Worm (Caenorhabditis elegans) whole organism, late embryonic: ENCODE measurements around the gene mrt-2.

Experiments used
- ama-1 ChIP-seq: fragments of 150-350 bp; optimal IDR thresholded peaks from 2 replicates; lab custom pipeline; 2014
- ceh-6 ChIP-seq: fragments of 200-800 bp; sonication (Bioruptor generic); optimal IDR thresholded peaks from 2 replicates; lab custom pipeline; 2018; ENCODE audit warnings: mild to moderate bottlenecking, missing genetic modification characterization, missing compliant biosample characterization
- elt-2 ChIP-seq: sonication (generic microtip); optimal IDR thresholded peaks from 2 replicates; lab custom pipeline; 2016; ENCODE audit warnings: missing genetic modification reagents, missing genetic modification characterization, missing compliant biosample characterization
- hlh-30 ChIP-seq: sonication (generic microtip); optimal IDR thresholded peaks from 2 replicates; lab custom pipeline; 2017; ENCODE audit warnings: antibody characterized with exemption, missing genetic modification characterization, missing compliant biosample characterization; ENCODE audit not compliant: insufficient read depth
- hlh-6 ChIP-seq: sonication (generic microtip); optimal IDR thresholded peaks from 2 replicates; lab custom pipeline; 2016; ENCODE audit warnings: missing genotype, missing genetic modification characterization, missing compliant biosample characterization
- nfya-1 ChIP-seq: sonication (generic microtip); optimal IDR thresholded peaks from 2 replicates; lab custom pipeline; 2017; ENCODE audit warnings: missing genetic modification characterization, mild to moderate bottlenecking, missing compliant biosample characterization, antibody characterized with exemption, moderate library complexity
- pha-4 ChIP-seq: fragments of 150-350 bp; optimal IDR thresholded peaks from 2 replicates; lab custom pipeline; 2018; ENCODE audit warnings: missing biosample characterization, missing genetic modification reagents, missing genetic modification characterization
- rnt-1 ChIP-seq: sonication (generic microtip); optimal IDR thresholded peaks from 2 replicates; lab custom pipeline; 2016; ENCODE audit warnings: missing genetic modification characterization, missing compliant biosample characterization
- ztf-16 ChIP-seq: sonication (generic microtip); optimal IDR thresholded peaks from 2 replicates; lab custom pipeline; 2017; ENCODE audit warnings: missing genetic modification characterization, missing compliant biosample characterization

DNA sequence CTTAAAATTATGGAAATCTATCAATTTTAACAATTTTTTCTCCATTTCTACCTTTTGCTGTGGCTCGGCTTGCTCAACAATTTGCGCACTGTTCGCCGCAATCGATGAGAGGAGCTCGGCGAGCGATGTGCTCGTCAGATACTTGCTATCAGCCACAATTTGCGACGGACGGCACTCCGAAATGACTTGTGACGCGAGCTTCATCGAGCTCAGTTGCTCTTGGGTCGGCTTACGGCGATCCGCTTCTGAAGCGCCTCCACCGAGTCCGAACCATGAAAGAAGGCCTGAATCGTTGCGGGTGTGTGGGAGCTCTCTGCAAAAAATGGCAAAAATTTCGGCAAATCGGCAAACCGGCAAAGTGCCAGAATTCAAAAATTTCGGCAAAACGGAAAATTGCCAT lies 14.1 kb downstream of the mrt-2 start:
- no peak for TF ChIP-seq hlh-6 (tag; lab: Kevin White, UChicago)
- TF ChIP-seq elt-2 (tag; lab: Kevin White, UChicago): no peak
- TF ChIP-seq hlh-30 (tag; lab: Kevin White, UChicago): no peak
- TF ChIP-seq ama-1 (lab: Kevin White, UChicago): no peak
- TF ChIP-seq pha-4 (tag; lab: Kevin White, UChicago): no peak
- TF ChIP-seq rnt-1 (tag; lab: Kevin White, UChicago): no peak
- TF ChIP-seq nfya-1 (tag; lab: Kevin White, UChicago): no peak
- TF ChIP-seq ceh-6 (GFP tag; lab: Kevin White, UChicago): no peak
- no peak for TF ChIP-seq ztf-16 (tag; lab: Kevin White, UChicago)
